Fruit fly (Drosophila melanogaster) whole organism, embryonic: Measurements from ENCODE around the gene SCCRO.

Experiments
- Antp ChIP-seq: fragments of 200-800 bp; sonication (Bioruptor generic); optimal IDR thresholded peaks from 3 replicates; lab custom pipeline; 2016; ENCODE audit warnings: missing biosample characterization, missing genetic modification characterization
- Bgb ChIP-seq: fragments of 200-800 bp; sonication (Bioruptor generic); IDR thresholded peaks from 2 replicates; pipeline ENCODE4 v1.3.6; 2022; ENCODE audit warnings: missing biosample characterization, missing genetic modification characterization; ENCODE audit not compliant: partially characterized antibody
- CG1024 ChIP-seq: fragments of 200-800 bp; sonication (Bioruptor generic); IDR thresholded peaks from 2 replicates; pipeline ENCODE4 v1.3.6; 2022; ENCODE audit warnings: missing biosample characterization, missing genetic modification characterization
- CG10462 ChIP-seq: fragments of 200-800 bp; sonication (Bioruptor generic); optimal IDR thresholded peaks from 2 replicates; lab custom pipeline; 2016; ENCODE audit warnings: missing biosample characterization, missing genetic modification characterization
- CG10959 ChIP-seq: fragments of 200-800 bp; sonication (Bioruptor generic); IDR thresholded peaks from 2 replicates; pipeline ENCODE4 v1.3.6; 2022; ENCODE audit warnings: missing biosample characterization, missing genetic modification characterization
- CG10979 ChIP-seq: fragments of 200-800 bp; sonication (Bioruptor generic); optimal IDR thresholded peaks from 2 replicates; lab custom pipeline; 2018; ENCODE audit warnings: missing biosample characterization, mild to moderate bottlenecking, missing genetic modification characterization, moderate library complexity
- CG11093 ChIP-seq: fragments of 200-800 bp; sonication (Bioruptor generic); IDR thresholded peaks from 3 replicates; pipeline ENCODE4 v1.3.6; 2022; ENCODE audit warnings: missing biosample characterization, missing genetic modification characterization
- CG11247 ChIP-seq: fragments of 200-800 bp; sonication (Bioruptor generic); IDR thresholded peaks from 2 replicates; pipeline ENCODE4 v1.3.6; 2022; ENCODE audit warnings: missing biosample characterization, missing genetic modification characterization
- CG12659 ChIP-seq: fragments of 200-800 bp; sonication (Bioruptor generic); optimal IDR thresholded peaks from 3 replicates; lab custom pipeline; 2017; ENCODE audit warnings: mild to moderate bottlenecking, missing biosample characterization, missing genetic modification reagents, missing genetic modification characterization
- CG14441 ChIP-seq: fragments of 200-800 bp; sonication (Bioruptor generic); IDR thresholded peaks from 2 replicates; pipeline ENCODE4 v1.3.6; 2022; ENCODE audit warnings: missing biosample characterization, missing genetic modification characterization
- CG15601 ChIP-seq: fragments of 200-800 bp; sonication (Bioruptor generic); optimal IDR thresholded peaks from 3 replicates; lab custom pipeline; 2019; ENCODE audit warnings: missing biosample characterization, mild to moderate bottlenecking, missing genetic modification characterization, moderate library complexity
- CG16815 ChIP-seq: fragments of 200-800 bp; sonication (Bioruptor generic); optimal IDR thresholded peaks from 3 replicates; lab custom pipeline; 2017; ENCODE audit warnings: missing biosample characterization, mild to moderate bottlenecking, missing genetic modification characterization
- CG1832 ChIP-seq: fragments of 200-800 bp; sonication (Bioruptor generic); optimal IDR thresholded peaks from 2 replicates; lab custom pipeline; 2017; ENCODE audit warnings: missing biosample characterization, mild to moderate bottlenecking, missing genetic modification characterization, inconsistent platforms
- CG32767 ChIP-seq: fragments of 200-800 bp; sonication (Bioruptor generic); IDR thresholded peaks from 2 replicates; pipeline ENCODE4 v1.3.6; 2022; ENCODE audit warnings: missing biosample characterization, missing genetic modification characterization
- CG34224 ChIP-seq: fragments of 200-800 bp; sonication (Bioruptor generic); IDR thresholded peaks from 3 replicates; pipeline ENCODE4 v1.3.6; 2022; ENCODE audit warnings: missing biosample characterization, missing genetic modification characterization; ENCODE audit not compliant: partially characterized antibody
- CG3847 ChIP-seq: fragments of 200-800 bp; sonication (Bioruptor generic); IDR thresholded peaks from 2 replicates; pipeline ENCODE4 v1.3.6; 2022; ENCODE audit warnings: missing biosample characterization, missing genetic modification characterization
- CG7372 ChIP-seq: fragments of 200-800 bp; sonication (Bioruptor generic); IDR thresholded peaks from 2 replicates; pipeline ENCODE4 v1.3.6; 2022; ENCODE audit warnings: missing biosample characterization, missing genetic modification characterization
- CG8924 ChIP-seq: fragments of 200-800 bp; optimal IDR thresholded peaks from 3 replicates; lab custom pipeline; 2019; ENCODE audit warnings: missing biosample characterization, mild to moderate bottlenecking, missing genetic modification characterization, moderate library complexity
- CG9876 ChIP-seq: fragments of 200-800 bp; sonication (Bioruptor generic); optimal IDR thresholded peaks from 2 replicates; lab custom pipeline; 2016; ENCODE audit warnings: missing biosample characterization, missing genetic modification characterization
- CHES-1-like ChIP-seq: fragments of 200-800 bp; sonication (Bioruptor generic); optimal IDR thresholded peaks from 2 replicates; lab custom pipeline; 2016; ENCODE audit warnings: missing biosample characterization, missing genetic modification characterization
- CoRest ChIP-seq: fragments of 200-800 bp; sonication (Bioruptor generic); optimal IDR thresholded peaks from 3 replicates; lab custom pipeline; 2018; ENCODE audit warnings: missing biosample characterization, mild to moderate bottlenecking, missing genetic modification characterization, moderate library complexity
- Dad ChIP-seq: fragments of 200-800 bp; sonication (Bioruptor generic); optimal IDR thresholded peaks from 3 replicates; lab custom pipeline; 2016; ENCODE audit warnings: missing biosample characterization, missing genetic modification characterization
- ERR ChIP-seq: fragments of 200-800 bp; sonication (Bioruptor generic); optimal IDR thresholded peaks from 2 replicates; lab custom pipeline; 2016; ENCODE audit warnings: missing biosample characterization, missing genetic modification characterization
- Gug ChIP-seq: fragments of 200-800 bp; sonication (Bioruptor generic); IDR thresholded peaks from 4 replicates; pipeline ENCODE4 v1.3.6; 2022; ENCODE audit warnings: missing biosample characterization, missing genetic modification characterization
- HmgZ ChIP-seq: fragments of 200-800 bp; sonication (Bioruptor generic); optimal IDR thresholded peaks from 2 replicates; lab custom pipeline; 2018; ENCODE audit warnings: missing biosample characterization, mild to moderate bottlenecking, missing genetic modification characterization
- Mes4 ChIP-seq: fragments of 200-800 bp; sonication (Bioruptor generic); optimal IDR thresholded peaks from 2 replicates; lab custom pipeline; 2016; ENCODE audit warnings: missing biosample characterization, missing genetic modification characterization
- Oli ChIP-seq: fragments of 200-800 bp; sonication (Bioruptor generic); optimal IDR thresholded peaks from 2 replicates; lab custom pipeline; 2018; ENCODE audit warnings: missing biosample characterization, mild to moderate bottlenecking, missing genetic modification characterization, moderate library complexity
- Poxn ChIP-seq: fragments of 200-800 bp; sonication (Bioruptor generic); IDR thresholded peaks from 2 replicates; pipeline ENCODE4 v1.3.6; 2022; ENCODE audit warnings: missing biosample characterization, missing genetic modification characterization
- Side ChIP-seq: fragments of 200-800 bp; sonication (Bioruptor generic); optimal IDR thresholded peaks from 2 replicates; lab custom pipeline; 2016; ENCODE audit warnings: missing biosample characterization, missing genetic modification characterization
- Taf1 ChIP-seq: fragments of 200-800 bp; sonication (Bioruptor generic); IDR thresholded peaks from 2 replicates; pipeline ENCODE4 v1.3.6; 2022; ENCODE audit warnings: missing biosample characterization, missing genetic modification characterization
- Trl ChIP-seq, 3 experiments: fragments of >200 bp in 2 of 3; fragments of 200-800 bp in 1 of 3; sonication (Bioruptor generic) in 1 of 3; optimal IDR thresholded peaks; 2 replicates in 1 of 3; 3 replicates in 2 of 3; lab custom pipeline; 2016 to 2017; ENCODE audit warnings: missing biosample characterization in 1 of 3, missing genetic modification characterization in 1 of 3
- bigmax ChIP-seq: fragments of 200-800 bp; sonication (Bioruptor generic); optimal IDR thresholded peaks from 2 replicates; lab custom pipeline; 2018; ENCODE audit warnings: missing biosample characterization, mild to moderate bottlenecking, missing genetic modification characterization
- chm ChIP-seq: fragments of 200-800 bp; sonication (Bioruptor generic); IDR thresholded peaks from 2 replicates; pipeline ENCODE4 v1.3.6; 2022; ENCODE audit warnings: missing biosample characterization, missing genetic modification characterization
- croc ChIP-seq: fragments of 200-800 bp; sonication (Bioruptor generic); conservative IDR thresholded peaks from 3 replicates; pipeline ENCODE4 v1.3.6; 2022; ENCODE audit warnings: missing biosample characterization, missing genetic modification characterization
- crol ChIP-seq: fragments of 200-800 bp; sonication (Bioruptor generic); IDR thresholded peaks from 2 replicates; pipeline ENCODE4 v1.3.6; 2022; ENCODE audit warnings: missing biosample characterization, missing genetic modification characterization
- crp ChIP-seq, 2 experiments: fragments of 200-800 bp; sonication (Bioruptor generic); optimal IDR thresholded peaks; 2 replicates in 1 of 2; 3 replicates in 1 of 2; lab custom pipeline; 2017; ENCODE audit warnings: missing biosample characterization in 2 of 2, missing genetic modification characterization in 2 of 2, mild to moderate bottlenecking in 1 of 2, moderate library complexity in 1 of 2
- dm ChIP-seq: fragments of 200-800 bp; sonication (Bioruptor generic); optimal IDR thresholded peaks from 3 replicates; lab custom pipeline; 2016; ENCODE audit warnings: missing biosample characterization, missing genetic modification characterization
- eve ChIP-seq, 2 experiments: fragments of >200 bp; optimal IDR thresholded peaks; 2 replicates each; lab custom pipeline; 2017; ENCODE audit warnings: missing biosample characterization in 2 of 2, missing genetic modification characterization in 2 of 2
- ewg ChIP-seq: fragments of 200-800 bp; sonication (Bioruptor generic); optimal IDR thresholded peaks from 3 replicates; lab custom pipeline; 2017; ENCODE audit warnings: mild to moderate bottlenecking, missing biosample characterization, missing genetic modification reagents, missing genetic modification characterization
- h ChIP-seq: fragments of >200 bp; optimal IDR thresholded peaks from 2 replicates; lab custom pipeline; 2017
- kni ChIP-seq: fragments of 200-800 bp; sonication (Bioruptor generic); optimal IDR thresholded peaks from 3 replicates; lab custom pipeline; 2017; ENCODE audit warnings: mild to moderate bottlenecking, missing biosample characterization, missing genetic modification reagents, missing genetic modification characterization
- lbe ChIP-seq: fragments of 200-800 bp; sonication (Bioruptor generic); optimal IDR thresholded peaks from 2 replicates; lab custom pipeline; 2016; ENCODE audit warnings: missing biosample characterization, mild to moderate bottlenecking, missing genetic modification characterization
- mld ChIP-seq: fragments of 200-800 bp; sonication (Bioruptor generic); IDR thresholded peaks from 3 replicates; pipeline ENCODE4 v1.3.6; 2022; ENCODE audit warnings: missing biosample characterization, missing genetic modification characterization; ENCODE audit not compliant: partially characterized antibody
- onecut ChIP-seq: fragments of 200-800 bp; sonication (Bioruptor generic); IDR thresholded peaks from 2 replicates; pipeline ENCODE4 v1.3.6; 2022; ENCODE audit warnings: missing biosample characterization, missing genetic modification characterization
- pan ChIP-seq, 4 experiments: fragments of >200 bp in 3 of 4; fragments of 200-800 bp in 1 of 4; sonication (Bioruptor generic) in 1 of 4; optimal IDR thresholded peaks in 3 of 4; IDR thresholded peaks in 1 of 4; 2 replicates each; pipeline versions ENCODE4 v1.3.6 to Lab custom; 2017 to 2022; ENCODE audit warnings: missing biosample characterization in 2 of 4, missing genetic modification characterization in 2 of 4, mixed read lengths in 1 of 4
- sc ChIP-seq, 3 experiments: fragments of >200 bp in 2 of 3; fragments of 200-800 bp in 1 of 3; sonication (Bioruptor generic) in 1 of 3; optimal IDR thresholded peaks; 2 replicates in 2 of 3; 3 replicates in 1 of 3; lab custom pipeline; 2017; ENCODE audit warnings: mild to moderate bottlenecking in 1 of 3, missing biosample characterization in 1 of 3, missing genetic modification characterization in 1 of 3, missing genetic modification reagents in 1 of 3
- sens-2 ChIP-seq: fragments of 200-800 bp; sonication (Bioruptor generic); IDR thresholded peaks from 2 replicates; pipeline ENCODE4 v1.3.6; 2022; ENCODE audit warnings: missing biosample characterization, missing genetic modification characterization
- unpg ChIP-seq: fragments of 200-800 bp; sonication (Bioruptor generic); optimal IDR thresholded peaks from 3 replicates; lab custom pipeline; 2018; ENCODE audit warnings: missing biosample characterization, mild to moderate bottlenecking, missing genetic modification characterization, moderate library complexity

The SCCRO gene

dm6 chr3L:15592536-15593260, 29.5 kb downstream of the SCCRO start (continued):
- TF ChIP-seq CG1024 (GFP tag; lab: Robert Waterston, UW) (no peak), lbe (GFP tag; lab: Kevin White, UChicago) (no peak), croc (GFP tag; lab: Robert Waterston, UW) (no peak), sc (optimal IDR thresholded peaks at IDR 0.05; lab: Kevin White, UChicago) (no peak), sc (GFP tag; optimal IDR thresholded peaks at IDR 0.05; lab: Kevin White, UChicago) (no peak), crol (GFP tag; lab: Robert Waterston, UW) (no peak), HmgZ (tag; lab: Kevin White, UChicago) (no peak), Mes4 (no peak), CG15601 (peak; percentile 28), CG9876 (GFP tag; lab: Kevin White, UChicago) (no peak), CG10979 (tag; lab: Kevin White, UChicago) (peak; percentile 59), eve (GFP tag; optimal IDR thresholded peaks at IDR 0.05; lab: Kevin White, UChicago) (no peak), Dad (GFP tag; lab: Kevin White, UChicago) (no peak), kni (GFP tag; lab: Kevin White, UChicago) (no peak), sens-2 (GFP tag; lab: Robert Waterston, UW) (no peak), onecut (GFP tag; lab: Robert Waterston, UW) (0 out of 2 replicates have a peak, but pooled peaks have one; percentile 6), chm (no peak), Trl (optimal IDR thresholded peaks at IDR 0.05; lab: Kevin White, UChicago) (no peak), Trl (GFP tag; optimal IDR thresholded peaks at IDR 0.05; lab: Kevin White, UChicago) (no peak), CG14441 (peak; percentile 42; the same call in 1 of the 2 replicates), CG16815 (no peak), crp (GFP tag; optimal IDR thresholded peaks at IDR 0.05; lab: Kevin White, UChicago) (no peak), Side (GFP tag; lab: Kevin White, UChicago) (no peak), CHES-1-like (GFP tag; lab: Kevin White, UChicago) (no peak), Gug (GFP tag; lab: Robert Waterston, UW) (no peak), Oli (tag; lab: Kevin White, UChicago) (peak; percentile 71), CG34224 (GFP tag; lab: Robert Waterston, UW) (no peak), Poxn (no peak), CG11247 (GFP tag; lab: Robert Waterston, UW) (no peak), CG7372 (GFP tag; lab: Robert Waterston, UW) (peak; percentile 58), CoRest (peak; percentile 76), bigmax (no peak), CG10462 (GFP tag; lab: Kevin White, UChicago) (no peak), CG11093 (no peak), pan (optimal IDR thresholded peaks at IDR 0.05; lab: Kevin White, UChicago) (no peak), pan (GFP tag; optimal IDR thresholded peaks at IDR 0.05 in 1 of 2, IDR thresholded peaks at IDR 0.05 in 1 of 2) (peak in 1 of 2 experiments; percentile 72), CG8924 (peak; percentile 77), CG1832 (GFP tag; lab: Kevin White, UChicago) (no peak), unpg (GFP tag; lab: Kevin White, UChicago) (peak; percentile 64), mld (GFP tag; lab: Robert Waterston, UW) (no peak), CG32767 (GFP tag; lab: Robert Waterston, UW) (0 out of 2 replicates have a peak, but pooled peaks have one; percentile 47), CG12659 (GFP tag; lab: Kevin White, UChicago) (peak; percentile 59), CG10959 (GFP tag; lab: Robert Waterston, UW) (no peak), ERR (GFP tag; lab: Kevin White, UChicago) (no peak), Bgb (GFP tag; lab: Robert Waterston, UW) (no peak), h (no peak), ewg (peak; percentile 4), Taf1 (GFP tag; lab: Robert Waterston, UW) (no peak), dm (GFP tag; lab: Kevin White, UChicago) (no peak), CG3847 (GFP tag; lab: Robert Waterston, UW) (peak; percentile 36), Antp (no peak)
